Worm (Caenorhabditis elegans) whole organism, L4/young adult: Measurements from ENCODE around the gene nhr-193.

Experiments used
- W03F9.2 ChIP-seq: fragments of 150-350 bp; optimal IDR thresholded peaks from 2 replicates; lab custom pipeline; 2014; ENCODE audit warnings: missing biosample characterization, missing genetic modification characterization
- dao-5 ChIP-seq: sonication (generic microtip); optimal IDR thresholded peaks from 2 replicates; lab custom pipeline; 2016; ENCODE audit warnings: missing genotype, missing genetic modification characterization, moderate library complexity, missing compliant biosample characterization
- him-1 ChIP-seq: sonication (generic microtip); optimal IDR thresholded peaks from 2 replicates; lab custom pipeline; 2016; ENCODE audit warnings: missing genotype, missing genetic modification reagents, missing genetic modification characterization, missing compliant biosample characterization

- no peak for TF ChIP-seq him-1 (tag; lab: Kevin White, UChicago)
- no peak for TF ChIP-seq W03F9.2 (tag; lab: Kevin White, UChicago)
- TF ChIP-seq dao-5 (tag; lab: Kevin White, UChicago) = no peak
Measured at ce11 chrV:16351757-16352156, 9.6 kb downstream of the nhr-193 start.
